Fruit fly (Drosophila melanogaster) whole organism, embryonic: ENCODE data around the gene dmrt11E.

Experiments
- Bdp1 ChIP-seq: fragments of 200-800 bp; sonication (Bioruptor generic); optimal IDR thresholded peaks from 3 replicates; lab custom pipeline; 2016; ENCODE audit warnings: missing biosample characterization, missing genetic modification characterization
- CG10147 ChIP-seq: fragments of 200-800 bp; sonication (Bioruptor generic); optimal IDR thresholded peaks from 2 replicates; lab custom pipeline; 2019; ENCODE audit warnings: missing biosample characterization, mild to moderate bottlenecking, missing genetic modification characterization, moderate library complexity
- CG1024 ChIP-seq: fragments of 200-800 bp; sonication (Bioruptor generic); IDR thresholded peaks from 2 replicates; pipeline ENCODE4 v1.3.6; 2022; ENCODE audit warnings: missing biosample characterization, missing genetic modification characterization
- CG10321 ChIP-seq: fragments of 200-800 bp; sonication (Bioruptor generic); IDR thresholded peaks from 2 replicates; pipeline ENCODE4 v1.3.6; 2022; ENCODE audit warnings: missing biosample characterization, missing genetic modification characterization
- CG10565 ChIP-seq: fragments of 200-800 bp; sonication (Bioruptor generic); optimal IDR thresholded peaks from 3 replicates; lab custom pipeline; 2016; ENCODE audit warnings: missing biosample characterization, mild to moderate bottlenecking, missing genetic modification characterization
- CG11085 ChIP-seq: fragments of 200-800 bp; sonication (Bioruptor generic); IDR thresholded peaks from 2 replicates; pipeline ENCODE4 v1.3.6; 2022; ENCODE audit warnings: missing biosample characterization, missing genetic modification characterization
- CG12236 ChIP-seq: fragments of 200-800 bp; sonication (Bioruptor generic); optimal IDR thresholded peaks from 2 replicates; lab custom pipeline; 2016; ENCODE audit warnings: missing biosample characterization, missing genetic modification characterization
- CG16813 ChIP-seq: fragments of 200-800 bp; sonication (Bioruptor generic); IDR thresholded peaks from 3 replicates; pipeline ENCODE4 v1.3.6; 2022; ENCODE audit warnings: missing biosample characterization, missing genetic modification characterization; ENCODE audit not compliant: partially characterized antibody
- CG1792 ChIP-seq: fragments of 200-800 bp; sonication (Bioruptor generic); optimal IDR thresholded peaks from 2 replicates; lab custom pipeline; 2016; ENCODE audit warnings: missing biosample characterization, missing genetic modification characterization
- CG3065 ChIP-seq: fragments of 200-800 bp; sonication (Bioruptor generic); optimal IDR thresholded peaks from 2 replicates; lab custom pipeline; 2016; ENCODE audit warnings: missing biosample characterization, missing genetic modification characterization
- CG31441 ChIP-seq: fragments of 200-800 bp; sonication (Bioruptor generic); IDR thresholded peaks from 2 replicates; pipeline ENCODE4 v1.3.6; 2022; ENCODE audit warnings: missing biosample characterization, missing genetic modification characterization
- CG32532 ChIP-seq: fragments of 200-800 bp; sonication (Bioruptor generic); IDR thresholded peaks from 2 replicates; pipeline ENCODE4 v1.3.6; 2022; ENCODE audit warnings: missing biosample characterization, missing genetic modification characterization
- CG34224 ChIP-seq: fragments of 200-800 bp; sonication (Bioruptor generic); IDR thresholded peaks from 3 replicates; pipeline ENCODE4 v1.3.6; 2022; ENCODE audit warnings: missing biosample characterization, missing genetic modification characterization; ENCODE audit not compliant: partially characterized antibody
- CG34376 ChIP-seq: fragments of 200-800 bp; sonication (Bioruptor generic); optimal IDR thresholded peaks from 2 replicates; lab custom pipeline; 2018; ENCODE audit warnings: missing biosample characterization, mild to moderate bottlenecking, missing genetic modification characterization
- CG4707 ChIP-seq: fragments of 200-800 bp; sonication (Bioruptor generic); optimal IDR thresholded peaks from 2 replicates; lab custom pipeline; 2018; ENCODE audit warnings: missing biosample characterization, mild to moderate bottlenecking, missing genetic modification characterization, moderate library complexity
- CG6254 ChIP-seq: fragments of 200-800 bp; sonication (Bioruptor generic); optimal IDR thresholded peaks from 3 replicates; lab custom pipeline; 2017; ENCODE audit warnings: mild to moderate bottlenecking, missing biosample characterization, missing genetic modification reagents, missing genetic modification characterization
- CG6689 ChIP-seq: fragments of 200-800 bp; sonication (Bioruptor generic); IDR thresholded peaks from 2 replicates; pipeline ENCODE4 v1.3.6; 2022; ENCODE audit warnings: missing biosample characterization, missing genetic modification characterization
- CG6791 ChIP-seq: fragments of 200-800 bp; sonication (Bioruptor generic); IDR thresholded peaks from 3 replicates; pipeline ENCODE4 v1.3.6; 2022; ENCODE audit warnings: missing biosample characterization, missing genetic modification characterization; ENCODE audit not compliant: partially characterized antibody
- CG7372 ChIP-seq: fragments of 200-800 bp; sonication (Bioruptor generic); IDR thresholded peaks from 2 replicates; pipeline ENCODE4 v1.3.6; 2022; ENCODE audit warnings: missing biosample characterization, missing genetic modification characterization
- CG7745 ChIP-seq: fragments of 200-800 bp; sonication (Bioruptor generic); optimal IDR thresholded peaks from 2 replicates; lab custom pipeline; 2018; ENCODE audit warnings: missing biosample characterization, mild to moderate bottlenecking, missing genetic modification characterization, moderate library complexity
- CG7839 ChIP-seq: fragments of 200-800 bp; sonication (Bioruptor generic); optimal IDR thresholded peaks from 3 replicates; lab custom pipeline; 2018; ENCODE audit warnings: missing biosample characterization, mild to moderate bottlenecking, missing genetic modification characterization, moderate library complexity
- CG8359 ChIP-seq: fragments of 200-800 bp; sonication (Bioruptor generic); optimal IDR thresholded peaks from 2 replicates; lab custom pipeline; 2017; ENCODE audit warnings: missing biosample characterization, mild to moderate bottlenecking, missing genetic modification characterization, borderline replicate concordance
- CG8765 ChIP-seq: fragments of 200-800 bp; sonication (Bioruptor generic); IDR thresholded peaks from 2 replicates; pipeline ENCODE4 v1.3.6; 2022; ENCODE audit warnings: missing biosample characterization, missing genetic modification characterization
- CoRest ChIP-seq: fragments of 200-800 bp; sonication (Bioruptor generic); optimal IDR thresholded peaks from 3 replicates; lab custom pipeline; 2018; ENCODE audit warnings: missing biosample characterization, mild to moderate bottlenecking, missing genetic modification characterization, moderate library complexity
- Ets65A ChIP-seq: fragments of 200-800 bp; sonication (Bioruptor generic); peaks from one replicate; lab custom pipeline; 2016; ENCODE audit warnings: missing biosample characterization, missing genetic modification characterization
- HmgZ ChIP-seq: fragments of 200-800 bp; sonication (Bioruptor generic); optimal IDR thresholded peaks from 2 replicates; lab custom pipeline; 2018; ENCODE audit warnings: missing biosample characterization, mild to moderate bottlenecking, missing genetic modification characterization
- Hr39 ChIP-seq: fragments of >200 bp; optimal IDR thresholded peaks from 2 replicates; lab custom pipeline; 2017
- Jarid2 ChIP-seq: fragments of 200-800 bp; sonication (Bioruptor generic); optimal IDR thresholded peaks from 3 replicates; lab custom pipeline; 2017; ENCODE audit warnings: mild to moderate bottlenecking, missing biosample characterization, missing genetic modification reagents, missing genetic modification characterization
- Lpt ChIP-seq: fragments of >200 bp; optimal IDR thresholded peaks from 2 replicates; lab custom pipeline; 2018; ENCODE audit warnings: missing biosample characterization, missing genetic modification characterization
- MTF-1 ChIP-seq: fragments of 200-800 bp; sonication (Bioruptor generic); optimal IDR thresholded peaks from 2 replicates; lab custom pipeline; 2018; ENCODE audit warnings: missing biosample characterization, mild to moderate bottlenecking, missing genetic modification characterization, borderline replicate concordance
- Pdp1 ChIP-seq, 2 experiments: fragments of 200-800 bp; sonication (Bioruptor generic); optimal IDR thresholded peaks; 3 replicates each; lab custom pipeline; 2016; ENCODE audit warnings: missing biosample characterization in 2 of 2, missing genetic modification characterization in 2 of 2, mild to moderate bottlenecking in 1 of 2, moderate library complexity in 1 of 2
- Side ChIP-seq: fragments of 200-800 bp; sonication (Bioruptor generic); optimal IDR thresholded peaks from 2 replicates; lab custom pipeline; 2016; ENCODE audit warnings: missing biosample characterization, missing genetic modification characterization
- Sox102F ChIP-seq: fragments of 200-800 bp; sonication (Bioruptor generic); optimal IDR thresholded peaks from 2 replicates; lab custom pipeline; 2018; ENCODE audit warnings: missing biosample characterization, mild to moderate bottlenecking, missing genetic modification characterization, moderate library complexity
- Stat92E ChIP-seq, 3 experiments: fragments of >200 bp in 2 of 3; fragments of 200-800 bp in 1 of 3; sonication (Bioruptor generic) in 1 of 3; optimal IDR thresholded peaks; 2 replicates each; lab custom pipeline; 2017 to 2019; ENCODE audit warnings: missing biosample characterization in 3 of 3, missing genetic modification characterization in 3 of 3, mild to moderate bottlenecking in 1 of 3, moderate library complexity in 1 of 3
- Vsx1 ChIP-seq: fragments of 200-800 bp; sonication (Bioruptor generic); optimal IDR thresholded peaks from 2 replicates; lab custom pipeline; 2017; ENCODE audit warnings: missing biosample characterization, mild to moderate bottlenecking, missing genetic modification characterization, missing genetic modification reagents
- bbx ChIP-seq: fragments of 200-800 bp; sonication (Bioruptor generic); IDR thresholded peaks from 2 replicates; pipeline ENCODE4 v1.3.6; 2022; ENCODE audit warnings: missing biosample characterization, missing genetic modification characterization; ENCODE audit not compliant: partially characterized antibody
- crol ChIP-seq: fragments of 200-800 bp; sonication (Bioruptor generic); IDR thresholded peaks from 2 replicates; pipeline ENCODE4 v1.3.6; 2022; ENCODE audit warnings: missing biosample characterization, missing genetic modification characterization
- ems ChIP-seq: fragments of 200-800 bp; sonication (Bioruptor generic); optimal IDR thresholded peaks from 3 replicates; lab custom pipeline; 2016; ENCODE audit warnings: missing biosample characterization, missing genetic modification characterization
- exex ChIP-seq: fragments of 200-800 bp; sonication (Bioruptor generic); optimal IDR thresholded peaks from 4 replicates; lab custom pipeline; 2018; ENCODE audit warnings: missing biosample characterization, mild to moderate bottlenecking, missing genetic modification characterization, moderate library complexity
- fd64A ChIP-seq: fragments of 200-800 bp; sonication (Bioruptor generic); optimal IDR thresholded peaks from 3 replicates; lab custom pipeline; 2018; ENCODE audit warnings: missing biosample characterization, mild to moderate bottlenecking, missing genetic modification characterization
- fd96Cb ChIP-seq: fragments of 200-800 bp; sonication (Bioruptor generic); optimal IDR thresholded peaks from 2 replicates; lab custom pipeline; 2018; ENCODE audit warnings: missing biosample characterization, mild to moderate bottlenecking, missing genetic modification characterization, moderate library complexity
- fu2 ChIP-seq: fragments of 200-800 bp; sonication (Bioruptor generic); optimal IDR thresholded peaks from 2 replicates; lab custom pipeline; 2016; ENCODE audit warnings: missing biosample characterization, missing genetic modification characterization
- h ChIP-seq: fragments of >200 bp; optimal IDR thresholded peaks from 2 replicates; lab custom pipeline; 2017
- hb ChIP-seq: fragments of 200-800 bp; sonication (Bioruptor generic); IDR thresholded peaks from 3 replicates; pipeline ENCODE4 v1.3.6; 2022; ENCODE audit warnings: missing biosample characterization, missing genetic modification characterization; ENCODE audit not compliant: partially characterized antibody
- hth ChIP-seq: fragments of >200 bp; optimal IDR thresholded peaks from 2 replicates; lab custom pipeline; 2017; ENCODE audit warnings: inconsistent platforms
- kah ChIP-seq: fragments of 200-800 bp; sonication (Bioruptor generic); optimal IDR thresholded peaks from 2 replicates; lab custom pipeline; 2018; ENCODE audit warnings: missing biosample characterization, mild to moderate bottlenecking, missing genetic modification characterization
- kay ChIP-seq: fragments of 200-800 bp; sonication (Bioruptor generic); optimal IDR thresholded peaks from 2 replicates; lab custom pipeline; 2016; ENCODE audit warnings: missing biosample characterization, missing genetic modification characterization
- ken ChIP-seq: fragments of 200-800 bp; sonication (Bioruptor generic); IDR thresholded peaks from 3 replicates; pipeline ENCODE4 v1.3.6; 2022; ENCODE audit warnings: missing biosample characterization, missing genetic modification characterization
- sc ChIP-seq, 3 experiments: fragments of >200 bp in 2 of 3; fragments of 200-800 bp in 1 of 3; sonication (Bioruptor generic) in 1 of 3; optimal IDR thresholded peaks; 2 replicates in 2 of 3; 3 replicates in 1 of 3; lab custom pipeline; 2017; ENCODE audit warnings: mild to moderate bottlenecking in 1 of 3, missing biosample characterization in 1 of 3, missing genetic modification characterization in 1 of 3, missing genetic modification reagents in 1 of 3
- shn ChIP-seq: fragments of 200-800 bp; sonication (Bioruptor generic); optimal IDR thresholded peaks from 3 replicates; lab custom pipeline; 2016; ENCODE audit warnings: missing biosample characterization, missing genetic modification characterization
- stc ChIP-seq: fragments of 200-800 bp; sonication (Bioruptor generic); IDR thresholded peaks from 2 replicates; pipeline ENCODE4 v1.3.6; 2022; ENCODE audit warnings: missing biosample characterization, missing genetic modification characterization

Gene dmrt11E

DNA sequence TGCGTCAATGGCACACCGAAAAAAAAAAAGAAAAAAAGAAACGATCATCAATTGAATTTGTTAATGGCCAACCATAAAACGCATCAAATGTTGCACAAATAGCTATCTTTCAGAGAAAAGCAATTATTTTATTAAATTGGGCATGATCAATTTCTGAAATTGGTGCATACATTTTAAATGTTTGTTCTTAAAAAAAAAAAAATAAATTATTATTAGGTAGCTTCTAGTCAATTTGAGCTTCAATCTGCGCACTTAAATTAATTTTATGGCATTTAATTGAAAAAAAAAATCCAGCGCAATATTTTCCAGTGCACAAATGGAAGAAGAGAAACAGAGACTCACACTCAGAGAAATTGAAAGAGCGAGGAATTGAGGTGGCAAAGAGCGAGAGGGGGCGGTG is 44.9 kb upstream of the dmrt11E start (continued):
- no peak for TF ChIP-seq exex (tag; lab: Kevin White, UChicago)
- peak; percentile 75 for TF ChIP-seq ems (GFP tag; lab: Kevin White, UChicago)
- no peak for TF ChIP-seq Hr39 (lab: Kevin White, UChicago)
- no peak for TF ChIP-seq sc (optimal IDR thresholded peaks at IDR 0.05; lab: Kevin White, UChicago)
- no peak for TF ChIP-seq sc (GFP tag; optimal IDR thresholded peaks at IDR 0.05; lab: Kevin White, UChicago)
- TF ChIP-seq CG7372 (GFP tag; lab: Robert Waterston, UW), result no peak
- no peak for TF ChIP-seq bbx (GFP tag; lab: Robert Waterston, UW)
- TF ChIP-seq HmgZ (tag; lab: Kevin White, UChicago), result no peak
- no peak for TF ChIP-seq CG6254
- peak; percentile 72 for TF ChIP-seq CG31441
- peak; percentile 62 for TF ChIP-seq CG1792 (GFP tag; lab: Kevin White, UChicago)
- TF ChIP-seq CoRest (tag; lab: Kevin White, UChicago), result peak; percentile 69
- peak; percentile 74 for TF ChIP-seq fu2
- peak; percentile 55 for TF ChIP-seq stc
- peak; percentile 46 for TF ChIP-seq CG3065 (GFP tag; lab: Kevin White, UChicago)
- TF ChIP-seq hb (GFP tag; lab: Robert Waterston, UW), result no peak
- no peak for TF ChIP-seq CG7745 (tag; lab: Kevin White, UChicago)
- no peak; the same call in 2 of the 3 replicates for TF ChIP-seq ken (GFP tag; lab: Robert Waterston, UW)
- TF ChIP-seq crol (GFP tag; lab: Robert Waterston, UW), result no peak
- peak; percentile 38 for TF ChIP-seq CG12236 (GFP tag; lab: Kevin White, UChicago)
- TF ChIP-seq CG34224 (GFP tag; lab: Robert Waterston, UW), result no peak
- TF ChIP-seq h (lab: Kevin White, UChicago), result no peak
- TF ChIP-seq CG8359, result no peak
- peak; percentile 76 for TF ChIP-seq CG7839
- TF ChIP-seq CG34376 (GFP tag; lab: Kevin White, UChicago), result no peak
- TF ChIP-seq kah (GFP tag; lab: Kevin White, UChicago), result peak; percentile 9
- TF ChIP-seq CG6689, result peak; percentile 61
- no peak for TF ChIP-seq CG6791 (GFP tag; lab: Robert Waterston, UW)
- peak; percentile 58 for TF ChIP-seq fd96Cb (tag; lab: Kevin White, UChicago)
- no peak for TF ChIP-seq CG11085 (GFP tag; lab: Robert Waterston, UW)
- TF ChIP-seq CG16813 (GFP tag; lab: Robert Waterston, UW), result no peak
- no peak for TF ChIP-seq kay (GFP tag; lab: Kevin White, UChicago)
- peak; percentile 82 for TF ChIP-seq Sox102F (GFP tag; lab: Kevin White, UChicago)
- no peak for TF ChIP-seq CG1024 (GFP tag; lab: Robert Waterston, UW)
- no peak for TF ChIP-seq Side
- TF ChIP-seq CG32532, result peak; percentile 71
- no peak for TF ChIP-seq CG4707 (GFP tag; lab: Kevin White, UChicago)
- TF ChIP-seq Stat92E (GFP tag; optimal IDR thresholded peaks at IDR 0.05; lab: Kevin White, UChicago), result no peak
- TF ChIP-seq Jarid2, result no peak
- peak; percentile 37 to 50 for TF ChIP-seq Pdp1 (GFP tag; optimal IDR thresholded peaks at IDR 0.05; lab: Kevin White, UChicago)
- TF ChIP-seq CG10147, result peak; percentile 29
- no peak for TF ChIP-seq Lpt (GFP tag; lab: Kevin White, UChicago)
- no peak for TF ChIP-seq MTF-1 (GFP tag; lab: Kevin White, UChicago)
- TF ChIP-seq Vsx1 (GFP tag; lab: Kevin White, UChicago), result peak; percentile 5
- TF ChIP-seq Bdp1, result peak; percentile 11
- TF ChIP-seq shn (GFP tag; lab: Kevin White, UChicago), result peak; percentile 60
- peak; percentile 93 for TF ChIP-seq Ets65A (GFP tag; lab: Kevin White, UChicago)
- TF ChIP-seq CG8765 (GFP tag; lab: Robert Waterston, UW), result no peak
- TF ChIP-seq hth (lab: Kevin White, UChicago), result no peak
- TF ChIP-seq fd64A (GFP tag; lab: Kevin White, UChicago), result no peak
- no peak for TF ChIP-seq CG10321 (GFP tag; lab: Robert Waterston, UW)
- no peak for TF ChIP-seq CG10565 (GFP tag; lab: Kevin White, UChicago)
